Worm (Caenorhabditis elegans) whole organism, L4 larva: ENCODE measurements around the gene egrh-2.

Experiments
- lin-38 ChIP-seq: fragments of 200-800 bp; sonication (Bioruptor generic); IDR thresholded peaks from 2 replicates; pipeline ENCODE4 v1.3.6; 2022; ENCODE audit warnings: missing genetic modification reagents, missing genetic modification characterization, missing compliant biosample characterization
- lsy-2 ChIP-seq, 2 experiments: fragments of 150-350 bp in 1 of 2; sonication (generic microtip) in 1 of 2; optimal IDR thresholded peaks; 2 replicates each; lab custom pipeline; 2014 to 2017; ENCODE audit warnings: missing biosample characterization in 2 of 2, missing genetic modification characterization in 2 of 2

- no peak for TF ChIP-seq lsy-2 (tag; optimal IDR thresholded peaks at IDR 0.05; lab: Kevin White, UChicago)
- no peak for TF ChIP-seq lin-38 (GFP tag; lab: Robert Waterston, UW)
Measured at ce11 chrIV:972811-973428, 17.3 kb downstream of the egrh-2 start.
